Fruit fly (Drosophila melanogaster) Kc167 (cell line): ENCODE measurements around the gene SMC3.

Experiments
- Myc ChIP-seq: fragments of >200 bp; optimal IDR thresholded peaks from 2 replicates; lab custom pipeline; 2017; ENCODE audit warnings: missing external identifiers
- Sin3A ChIP-seq: fragments of >200 bp; optimal IDR thresholded peaks from 2 replicates; lab custom pipeline; 2018; ENCODE audit warnings: missing external identifiers
- h ChIP-seq: fragments of >200 bp; optimal IDR thresholded peaks from 3 replicates; lab custom pipeline; 2018; ENCODE audit warnings: missing external identifiers
- insv ChIP-seq: fragments of >200 bp; optimal IDR thresholded peaks from 3 replicates; lab custom pipeline; 2018; ENCODE audit warnings: missing external identifiers
- psq ChIP-seq: fragments of >200 bp; optimal IDR thresholded peaks from 2 replicates; lab custom pipeline; 2017; ENCODE audit warnings: missing external identifiers
- ttk ChIP-seq: sonication (Bioruptor generic); optimal IDR thresholded peaks from 2 replicates; lab custom pipeline; 2017; ENCODE audit warnings: missing external identifiers

The SMC3 gene

dm6 chrX:16559514-16560510 lies 33.4 kb downstream of the SMC3 start, which contains the start of gene Pp2B-14D:
Gene Pp2B-14D, minus strand, starts transcription at chrX:16560016.
- TF ChIP-seq Sin3A: no peak
- TF ChIP-seq h (lab: Kevin White, UChicago): no peak
- no peak for TF ChIP-seq Myc (lab: Kevin White, UChicago)
- no peak for TF ChIP-seq insv
- TF ChIP-seq ttk (lab: Kevin White, UChicago): no peak
- TF ChIP-seq psq: no peak

- TF ChIP-seq Myc (lab: Kevin White, UChicago) (no peak), Sin3A (no peak), insv (no peak), h (lab: Kevin White, UChicago) (no peak), ttk (lab: Kevin White, UChicago) (no peak), psq (no peak)
These were observed 39.6 kb downstream of the SMC3 start, which contains the start of gene Arp2 for dm6 chrX:16553542-16554182. Gene Arp2, minus strand, starts transcription at chrX:16553968.

dm6 chrX:16552968-16553417 lies 40.2 kb downstream of the SMC3 start:
- TF ChIP-seq Myc (lab: Kevin White, UChicago): no peak
- TF ChIP-seq psq: no peak
- TF ChIP-seq h (lab: Kevin White, UChicago): no peak
- no peak for TF ChIP-seq ttk (lab: Kevin White, UChicago)
- TF ChIP-seq insv: no peak
- TF ChIP-seq Sin3A: no peak

- TF ChIP-seq Sin3A (no peak), h (lab: Kevin White, UChicago) (no peak), ttk (lab: Kevin White, UChicago) (no peak), Myc (lab: Kevin White, UChicago) (no peak), psq (no peak), insv (no peak)
These were observed 40.7 kb downstream of the SMC3 start for dm6 chrX:16552567-16552966.

dm6 chrX:16547390-16547789 lies 45.8 kb downstream of the SMC3 start, which contains the start of gene CG9902:
Gene CG9902, minus strand, starts transcription at chrX:16547520.
- TF ChIP-seq Myc (lab: Kevin White, UChicago) (no peak), psq (no peak), Sin3A (no peak), ttk (lab: Kevin White, UChicago) (no peak), h (lab: Kevin White, UChicago) (no peak), insv (no peak)

dm6 chrX:16540802-16541346 lies 52.4 kb downstream of the SMC3 start, which contains the start of gene CG9903:
Gene CG9903, minus strand, starts transcription at chrX:16540852.
- no peak for TF ChIP-seq insv
